Fruit fly (Drosophila melanogaster): ENCODE measurements around the gene Jhbp16.

Jhbp16 gene

DNA sequence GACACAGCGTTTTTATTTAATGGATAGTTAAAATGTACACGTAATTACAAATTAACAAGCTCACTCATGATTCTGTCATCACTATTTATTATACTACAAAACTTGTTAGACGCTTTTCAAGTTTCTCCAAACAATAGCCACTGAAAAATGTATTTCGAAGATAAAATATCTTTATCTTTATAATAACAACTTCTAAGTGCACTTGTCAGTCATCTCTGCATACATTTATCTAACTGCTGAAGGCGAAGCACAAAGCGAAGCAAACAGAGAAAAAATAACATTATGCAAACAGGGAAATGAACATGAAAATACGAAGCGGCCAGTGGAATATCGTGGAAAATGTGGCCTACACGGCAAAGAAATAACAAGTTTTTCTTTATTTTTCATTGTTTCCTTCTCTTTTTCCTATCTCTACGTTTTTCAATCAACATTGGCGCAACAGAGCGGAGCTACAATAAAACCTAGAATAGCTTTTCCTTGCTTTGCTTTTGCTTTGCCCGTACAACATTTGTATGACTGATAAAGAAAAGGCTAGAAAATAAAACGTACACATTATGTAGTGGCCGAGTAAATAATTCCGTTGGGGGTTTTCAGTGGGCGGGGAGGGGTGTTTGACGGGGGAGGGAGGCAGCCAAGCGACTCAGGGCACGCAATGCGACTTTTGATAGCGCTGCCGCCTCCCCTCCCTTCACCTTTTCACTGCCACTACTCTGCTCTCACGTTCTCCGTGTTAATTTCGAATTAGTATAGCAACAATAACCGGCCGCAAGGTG lies 34.6 kb upstream of the Jhbp16 start:
- no peak for TF ChIP-seq ttk (optimal IDR thresholded peaks at IDR 0.05)

DNA sequence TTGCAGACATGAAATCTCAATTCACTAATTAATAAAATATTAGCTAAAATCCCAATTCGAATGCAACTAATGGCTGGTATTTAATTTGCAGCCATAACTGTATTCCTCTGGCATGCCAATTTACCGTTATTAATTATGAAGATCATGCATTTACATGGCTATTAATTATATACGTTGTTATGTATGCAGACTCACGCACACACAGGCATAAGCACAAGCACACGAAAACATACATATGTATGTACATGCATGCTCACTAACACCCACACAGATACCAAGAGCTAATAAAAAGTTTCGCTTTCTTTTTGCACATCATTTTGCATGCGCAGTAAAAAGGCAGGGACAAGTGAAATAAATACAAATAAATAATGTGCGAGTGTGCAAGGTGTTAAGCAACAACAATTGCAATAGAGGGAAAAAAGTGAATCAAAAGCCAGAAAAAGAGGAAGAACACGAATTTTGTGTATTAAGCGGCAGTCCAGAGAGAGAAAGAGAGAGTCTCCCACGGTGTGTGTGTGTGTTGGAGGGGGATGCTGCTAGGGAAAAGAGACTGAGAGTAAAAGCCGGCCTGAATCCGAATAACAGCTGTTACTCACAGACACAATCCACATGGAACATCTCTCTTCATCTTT lies 33.8 kb upstream of the Jhbp16 start:
- no peak for TF ChIP-seq ttk (optimal IDR thresholded peaks at IDR 0.05)
- no peak for TF ChIP-seq insv (optimal IDR thresholded peaks at IDR 0.05)
- TF ChIP-seq psq (optimal IDR thresholded peaks at IDR 0.05): no peak

DNA sequence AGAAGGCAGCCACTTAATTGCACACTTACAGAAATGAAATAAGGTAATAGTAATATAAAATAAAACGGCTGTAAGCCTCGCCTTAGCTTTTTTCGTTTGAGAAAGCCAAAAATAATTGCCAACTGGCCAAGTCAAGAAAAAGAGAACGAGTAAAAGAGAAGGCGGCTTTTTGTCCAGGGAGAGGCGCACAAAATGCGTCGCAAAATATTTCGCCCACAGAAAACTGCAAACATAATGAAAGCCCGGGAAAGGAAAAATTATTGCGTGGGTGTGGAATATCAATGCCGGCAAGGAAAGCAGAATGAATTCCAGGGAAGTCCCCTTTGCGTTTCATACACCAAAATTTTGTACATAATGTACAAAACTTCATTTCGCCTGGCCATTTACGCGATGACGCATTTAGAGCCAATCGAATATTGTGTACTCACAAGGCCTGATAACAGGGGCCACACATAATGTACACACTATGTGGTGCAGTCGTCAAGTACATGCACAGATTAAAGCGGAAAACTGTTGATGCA lies 33.1 kb upstream of the Jhbp16 start:
- no peak for TF ChIP-seq Myc (optimal IDR thresholded peaks at IDR 0.05)
- TF ChIP-seq psq (optimal IDR thresholded peaks at IDR 0.05): no peak
- TF ChIP-seq h (optimal IDR thresholded peaks at IDR 0.05): no peak
- TF ChIP-seq insv (optimal IDR thresholded peaks at IDR 0.05): no peak
- no peak for TF ChIP-seq ttk (optimal IDR thresholded peaks at IDR 0.05)
- no peak for TF ChIP-seq Sin3A (optimal IDR thresholded peaks at IDR 0.05)

DNA sequence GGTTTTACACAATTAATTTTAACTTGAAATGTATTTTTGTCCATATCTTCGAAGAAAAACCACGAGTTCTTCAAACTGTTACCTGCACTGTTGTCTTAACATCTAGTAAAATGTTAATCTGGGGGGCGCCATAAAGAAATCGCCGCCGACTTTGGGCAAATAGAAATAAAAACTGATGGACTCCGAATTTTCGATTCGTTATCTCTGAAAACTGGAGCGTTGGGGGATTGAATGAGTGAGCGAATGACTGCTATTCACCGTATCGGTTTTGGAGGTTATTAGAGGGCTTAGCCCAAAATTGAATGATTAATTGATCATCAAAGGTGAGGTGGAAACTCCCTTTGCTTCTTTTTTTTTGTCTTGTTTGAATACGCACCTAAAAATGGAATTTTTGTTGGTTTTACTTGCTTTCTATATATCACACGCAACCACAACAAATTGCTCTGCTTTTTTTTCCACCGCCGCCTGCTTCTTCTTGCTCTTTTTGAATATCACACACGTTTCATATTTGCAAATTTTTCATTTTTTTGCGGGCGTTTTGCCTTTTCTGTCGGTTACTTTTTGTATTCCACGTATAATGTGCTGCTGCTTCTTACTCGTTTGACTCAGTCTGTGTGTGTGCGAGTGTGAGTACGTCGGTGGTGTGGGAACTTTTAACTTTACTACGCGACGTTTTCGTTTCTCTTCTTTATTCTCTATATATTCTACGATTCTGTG lies 32.3 kb upstream of the Jhbp16 start:
- TF ChIP-seq Myc (optimal IDR thresholded peaks at IDR 0.05) (no peak), h (optimal IDR thresholded peaks at IDR 0.05) (no peak), psq (optimal IDR thresholded peaks at IDR 0.05) (no peak), insv (optimal IDR thresholded peaks at IDR 0.05) (no peak), Sin3A (optimal IDR thresholded peaks at IDR 0.05) (no peak), ttk (optimal IDR thresholded peaks at IDR 0.05) (no peak)

DNA sequence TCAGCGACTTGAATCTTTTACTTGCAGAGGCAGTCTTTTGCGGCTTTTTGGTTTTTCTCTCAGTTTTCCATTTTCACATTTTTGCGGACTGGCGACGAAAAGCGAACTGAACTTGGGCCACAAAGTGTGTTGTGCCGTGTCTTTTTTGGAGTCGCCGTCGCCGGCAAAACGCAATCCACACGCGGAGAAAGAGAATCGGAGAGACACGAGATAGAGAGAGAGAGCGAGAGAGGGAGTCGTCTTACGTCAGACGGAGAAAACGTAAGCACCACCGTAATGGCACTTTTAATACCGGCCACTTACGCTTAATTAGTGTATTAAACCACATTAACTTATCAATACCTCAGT lies 31.6 kb upstream of the Jhbp16 start:
- TF ChIP-seq ttk (optimal IDR thresholded peaks at IDR 0.05) (no peak), h (optimal IDR thresholded peaks at IDR 0.05) (no peak), Myc (optimal IDR thresholded peaks at IDR 0.05) (no peak)

DNA sequence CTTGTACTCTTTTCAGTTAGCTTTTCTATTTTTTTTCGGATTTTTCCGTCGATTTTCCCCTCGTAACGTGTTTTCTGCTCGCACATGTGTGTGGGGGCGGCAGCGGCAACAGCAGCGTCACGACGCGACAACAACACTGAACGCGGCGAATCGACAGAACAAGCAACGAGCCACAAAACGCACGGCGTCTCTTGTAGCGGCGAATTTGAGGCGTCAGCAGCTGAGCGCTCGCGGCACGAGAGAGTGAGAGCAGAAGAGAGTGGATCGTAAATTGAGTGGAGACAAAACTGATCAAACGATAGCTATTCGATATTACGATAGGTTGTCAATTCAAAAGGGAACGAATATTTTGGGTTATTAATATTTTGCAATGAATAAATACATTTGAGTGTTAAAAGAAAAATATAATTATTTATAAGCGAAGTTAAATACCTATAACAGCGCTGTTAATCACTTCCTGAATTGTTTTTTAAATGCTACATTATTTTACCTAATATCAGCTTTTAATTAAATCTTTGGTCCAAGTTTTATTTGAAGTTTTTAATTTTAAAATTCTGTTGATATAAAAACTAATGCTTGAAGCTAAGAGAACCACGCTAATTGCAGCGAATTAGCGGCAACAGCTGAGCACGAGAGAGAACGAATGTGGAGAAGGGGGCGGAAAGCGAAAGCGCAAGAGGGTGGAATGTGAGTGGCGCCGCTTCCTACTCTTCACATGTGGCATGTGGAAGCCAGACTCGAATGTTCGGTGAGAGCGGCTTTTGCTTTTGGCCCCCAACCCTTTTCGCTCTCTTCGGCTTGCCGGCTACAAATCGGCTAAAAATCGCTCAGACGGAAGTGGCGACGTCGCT lies 31.0 kb upstream of the Jhbp16 start:
- TF ChIP-seq h (optimal IDR thresholded peaks at IDR 0.05) (no peak), psq (optimal IDR thresholded peaks at IDR 0.05) (no peak), Myc (optimal IDR thresholded peaks at IDR 0.05) (no peak)

DNA sequence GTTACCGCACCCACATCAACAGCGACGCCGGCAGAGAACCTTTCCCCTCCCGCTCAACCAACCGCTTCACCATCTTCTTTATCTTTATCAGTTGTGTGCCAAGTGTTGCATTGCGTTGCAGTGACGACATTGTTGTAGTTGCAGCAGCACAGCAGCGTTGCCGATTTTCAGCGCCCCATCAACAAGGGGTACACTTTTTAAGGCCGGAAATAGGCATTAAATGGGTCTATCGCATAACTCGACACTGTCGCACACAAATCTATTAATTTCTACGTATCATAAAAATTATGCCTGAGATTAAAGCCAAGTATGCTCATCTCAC lies 30.4 kb upstream of the Jhbp16 start:
- TF ChIP-seq Sin3A (optimal IDR thresholded peaks at IDR 0.05): no peak
- no peak for TF ChIP-seq ttk (optimal IDR thresholded peaks at IDR 0.05)
- no peak for TF ChIP-seq Myc (optimal IDR thresholded peaks at IDR 0.05)

DNA sequence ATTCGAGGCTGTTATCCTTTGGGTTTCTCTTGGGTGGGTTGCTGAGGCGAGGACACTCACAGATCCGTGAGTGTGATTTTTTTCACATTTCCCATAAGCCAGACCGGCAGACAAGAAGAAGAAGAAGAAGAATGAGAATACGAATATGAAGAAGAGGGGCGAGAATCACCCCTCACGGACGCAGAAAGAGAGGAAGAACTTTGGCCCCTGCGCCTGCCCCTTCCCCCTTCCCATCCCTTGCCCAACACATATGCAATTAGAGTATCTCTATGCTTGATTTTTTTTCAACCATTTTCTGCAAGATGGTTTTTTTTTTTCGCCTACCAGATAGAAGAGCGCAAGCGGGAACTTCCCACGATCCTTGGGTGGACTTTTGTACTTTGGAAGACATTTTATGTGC lies 29.5 kb upstream of the Jhbp16 start:
- no peak for TF ChIP-seq h (optimal IDR thresholded peaks at IDR 0.05)
- TF ChIP-seq Myc (optimal IDR thresholded peaks at IDR 0.05): no peak
- no peak for TF ChIP-seq insv (optimal IDR thresholded peaks at IDR 0.05)
- TF ChIP-seq Sin3A (optimal IDR thresholded peaks at IDR 0.05): no peak
- TF ChIP-seq psq (optimal IDR thresholded peaks at IDR 0.05): no peak

DNA sequence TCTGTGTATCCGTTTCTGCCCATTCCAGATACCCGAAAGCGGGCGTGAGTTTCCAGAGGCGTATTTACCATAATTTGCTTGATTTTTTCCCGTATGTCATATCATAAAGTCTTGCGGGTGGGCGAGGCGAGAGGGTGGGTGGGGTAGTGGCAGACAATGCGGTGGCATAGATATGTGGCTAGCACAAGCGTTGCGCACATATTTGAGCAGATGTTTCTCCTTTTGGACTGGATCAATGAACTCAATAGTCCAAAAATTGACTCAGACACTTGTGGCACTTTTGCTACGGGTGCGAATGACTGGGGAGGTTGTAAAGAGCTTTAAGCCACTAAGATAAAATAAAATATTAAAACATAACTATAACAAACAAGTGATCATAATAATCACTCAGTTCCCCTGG lies 29.0 kb upstream of the Jhbp16 start:
- TF ChIP-seq Sin3A (optimal IDR thresholded peaks at IDR 0.05): no peak
- no peak for TF ChIP-seq h (optimal IDR thresholded peaks at IDR 0.05)
- TF ChIP-seq insv (optimal IDR thresholded peaks at IDR 0.05): no peak
- TF ChIP-seq psq (optimal IDR thresholded peaks at IDR 0.05): no peak
- no peak for TF ChIP-seq ttk (optimal IDR thresholded peaks at IDR 0.05)
- no peak for TF ChIP-seq Myc (optimal IDR thresholded peaks at IDR 0.05)

DNA sequence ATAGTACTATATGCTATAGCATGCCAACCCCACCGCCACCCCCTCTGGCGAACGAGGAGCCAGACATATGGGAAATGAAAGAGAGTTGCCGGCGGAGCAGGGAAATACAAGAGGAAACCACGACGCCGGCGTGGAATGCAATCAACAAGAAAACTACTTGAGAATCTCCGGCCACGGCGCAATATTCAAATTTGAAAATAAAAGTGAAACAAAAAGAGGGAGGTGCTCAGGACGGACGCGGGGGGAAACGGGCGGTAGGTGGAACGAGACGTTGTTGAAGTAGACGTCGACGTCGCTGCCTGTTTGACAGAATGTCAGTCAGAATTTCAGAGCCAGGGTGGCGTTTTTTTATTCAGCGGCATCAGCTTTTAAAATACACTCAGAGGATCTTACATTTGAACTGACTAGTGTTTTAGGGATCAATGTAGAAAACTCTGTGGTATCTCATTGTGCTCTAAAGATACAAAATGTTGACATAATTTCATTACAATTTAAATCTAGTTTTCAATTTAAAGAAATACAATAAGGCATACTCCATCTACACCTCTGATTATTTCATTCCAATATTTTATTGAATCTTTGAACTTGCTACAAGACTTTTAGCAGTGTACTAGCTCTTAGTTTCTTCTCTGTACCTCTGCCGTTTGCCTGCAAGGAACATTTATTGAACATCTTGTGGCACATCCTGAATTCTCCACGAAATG lies 28.1 kb upstream of the Jhbp16 start:
- TF ChIP-seq Sin3A (optimal IDR thresholded peaks at IDR 0.05) (no peak), insv (optimal IDR thresholded peaks at IDR 0.05) (no peak), h (optimal IDR thresholded peaks at IDR 0.05) (no peak), ttk (optimal IDR thresholded peaks at IDR 0.05) (no peak), psq (optimal IDR thresholded peaks at IDR 0.05) (no peak), Myc (optimal IDR thresholded peaks at IDR 0.05) (no peak)

DNA sequence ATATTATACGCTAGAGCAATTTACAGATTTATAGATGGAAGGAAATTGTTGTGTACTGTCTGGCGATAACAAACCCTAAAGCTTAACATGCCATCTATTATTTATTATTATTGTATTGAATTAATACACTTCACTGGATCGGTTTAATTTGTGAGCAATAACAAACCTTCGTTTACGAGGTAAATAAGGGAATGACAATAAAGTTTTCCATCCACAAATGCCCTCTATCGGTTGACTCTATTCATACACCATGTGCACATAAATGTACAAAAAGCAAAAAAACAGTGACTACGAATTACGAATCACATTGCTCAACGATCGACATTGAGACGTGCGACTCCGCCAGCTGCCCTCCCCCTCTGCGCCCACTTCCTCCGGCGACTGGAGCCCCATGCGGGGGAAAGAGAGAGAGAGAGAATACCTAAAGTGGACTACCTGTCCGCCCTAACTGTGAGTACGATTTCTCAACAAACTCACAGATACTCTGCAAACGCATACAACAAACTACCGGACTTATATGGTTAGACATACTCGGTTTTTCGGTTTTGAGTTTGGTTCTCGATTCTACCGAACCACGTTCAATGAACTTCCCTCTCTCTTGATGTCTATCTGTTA lies 27.2 kb upstream of the Jhbp16 start:
- TF ChIP-seq ttk (optimal IDR thresholded peaks at IDR 0.05) (no peak), psq (optimal IDR thresholded peaks at IDR 0.05) (no peak), h (optimal IDR thresholded peaks at IDR 0.05) (no peak), Sin3A (optimal IDR thresholded peaks at IDR 0.05) (no peak), insv (optimal IDR thresholded peaks at IDR 0.05) (no peak), Myc (optimal IDR thresholded peaks at IDR 0.05) (no peak)

Measured in Kc167 (cell line).